Worm (Caenorhabditis elegans): Measurements from ENCODE around the gene nas-23.

Gene nas-23

DNA sequence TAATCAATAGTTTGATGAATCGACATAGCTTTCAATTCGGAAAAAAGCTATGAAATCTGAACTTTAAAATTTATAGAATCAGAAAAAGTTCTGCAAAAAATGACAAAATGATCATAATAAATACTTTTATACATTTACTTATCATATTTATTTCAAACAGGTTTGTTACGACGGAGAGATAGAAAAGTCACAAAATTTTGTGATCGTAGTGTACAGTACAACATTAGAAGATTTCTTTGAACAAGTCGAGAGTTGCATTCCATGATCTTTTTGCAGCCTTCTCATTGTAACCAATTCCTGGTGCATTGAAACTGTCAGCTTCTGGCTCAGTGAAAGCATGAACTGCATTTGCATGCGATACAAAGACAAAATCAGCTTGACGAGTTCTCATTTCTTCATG, 37.3 kb downstream of the nas-23 start, which contains the start of gene D1022.3 (continued):
- TF ChIP-seq pbrm-1 (GFP tag; IDR thresholded peaks at IDR 0.05): no peak

DNA sequence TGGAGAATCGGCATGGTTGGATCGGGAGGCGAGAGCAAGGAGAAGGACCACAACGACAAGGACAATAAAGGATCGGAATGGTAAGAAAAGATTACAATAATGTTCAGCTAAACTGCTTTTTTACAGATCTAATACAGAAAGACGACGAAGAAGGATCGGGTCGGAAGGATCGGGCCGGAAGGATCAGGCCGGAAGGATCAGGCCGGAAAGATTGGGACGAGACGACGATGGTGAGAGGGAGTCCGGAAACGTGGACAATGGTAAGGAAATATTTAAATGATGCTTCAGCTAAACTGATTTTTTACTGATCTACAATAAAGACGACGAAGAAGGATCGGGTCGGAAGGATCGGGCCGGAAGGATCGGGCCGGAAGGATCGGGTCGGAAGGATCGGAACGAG, 46.8 kb downstream of the nas-23 start:
- 0 out of 2 replicates have a peak, but pooled peaks have one; percentile 3 for TF ChIP-seq ztf-25 (GFP tag; IDR thresholded peaks at IDR 0.05)
- TF ChIP-seq K11D2.4 (GFP tag; IDR thresholded peaks at IDR 0.05): 0 out of 2 replicates have a peak, but pooled peaks have one; percentile 10
- 0 out of 2 replicates have a peak, but pooled peaks have one; percentile 33 for TF ChIP-seq aptf-2 (GFP tag; conservative IDR thresholded peaks at IDR 0.05)
- TF ChIP-seq dox-1 (GFP tag; IDR thresholded peaks at IDR 0.05): peak; percentile 51
- TF ChIP-seq Y79H2A.3 (GFP tag; conservative IDR thresholded peaks at IDR 0.05): 0 out of 2 replicates have a peak, but pooled peaks have one; percentile 43

Measured in whole organism, young adult.